Worm (Caenorhabditis elegans) whole organism, young adult: ENCODE measurements around the gene Y69A2AR.24.

Experiments used
- F23B12.7 ChIP-seq: sonication (generic microtip); optimal IDR thresholded peaks from 2 replicates; lab custom pipeline; 2017; ENCODE audit warnings: missing genetic modification characterization, mild to moderate bottlenecking, missing compliant biosample characterization, antibody characterized with exemption, moderate library complexity; ENCODE audit not compliant: insufficient read depth
- F39B2.1 ChIP-seq: fragments of 200-800 bp; sonication (Bioruptor generic); IDR thresholded peaks from 2 replicates; pipeline ENCODE4 v1.3.6; 2022; ENCODE audit warnings: missing genetic modification reagents, missing genetic modification characterization, missing compliant biosample characterization
- F57A8.1 ChIP-seq: fragments of 200-800 bp; sonication (Bioruptor generic); optimal IDR thresholded peaks from 2 replicates; lab custom pipeline; 2018; ENCODE audit warnings: mild to moderate bottlenecking, missing genetic modification characterization, moderate library complexity, missing compliant biosample characterization
- F57C9.4 ChIP-seq: sonication (generic microtip); optimal IDR thresholded peaks from 2 replicates; lab custom pipeline; 2017; ENCODE audit warnings: mild to moderate bottlenecking, missing genetic modification characterization, missing compliant biosample characterization
- Y53G8AR.9 ChIP-seq: fragments of 200-800 bp; sonication (Bioruptor generic); conservative IDR thresholded peaks from 2 replicates; pipeline ENCODE4 v1.3.6; 2022; ENCODE audit warnings: missing genetic modification reagents, missing genetic modification characterization, missing compliant biosample characterization
- cebp-1 ChIP-seq, 2 experiments: fragments of 200-800 bp in 1 of 2; sonication (Bioruptor generic) in 1 of 2; sonication (generic microtip) in 1 of 2; IDR thresholded peaks in 1 of 2; optimal IDR thresholded peaks in 1 of 2; 2 replicates each; pipeline versions ENCODE4 v1.3.6 to Lab custom; 2017 to 2022; ENCODE audit warnings: missing compliant biosample characterization in 2 of 2, missing genetic modification characterization in 2 of 2, mild to moderate bottlenecking in 1 of 2, missing genetic modification reagents in 1 of 2, moderate library complexity in 1 of 2
- lin-54 ChIP-seq: fragments of 200-800 bp; sonication (Bioruptor generic); optimal IDR thresholded peaks from 2 replicates; lab custom pipeline; 2018; ENCODE audit warnings: mild to moderate bottlenecking, missing genetic modification characterization, missing compliant biosample characterization
- nfya-1 ChIP-seq: sonication (generic microtip); optimal IDR thresholded peaks from 2 replicates; lab custom pipeline; 2017; ENCODE audit warnings: antibody characterized with exemption, missing compliant biosample characterization, missing genetic modification characterization, borderline replicate concordance; ENCODE audit not compliant: insufficient read depth
- nhr-90 ChIP-seq: sonication (generic microtip); optimal IDR thresholded peaks from 2 replicates; lab custom pipeline; 2016; ENCODE audit warnings: missing genotype, mild to moderate bottlenecking, missing genetic modification characterization, missing compliant biosample characterization
- sea-2 ChIP-seq: fragments of 200-800 bp; sonication (Bioruptor generic); IDR thresholded peaks from 2 replicates; pipeline ENCODE4 v1.3.6; 2022; ENCODE audit warnings: missing genetic modification characterization, missing compliant biosample characterization
- somi-1 ChIP-seq: fragments of 200-800 bp; sonication (Bioruptor generic); optimal IDR thresholded peaks from 2 replicates; lab custom pipeline; 2018; ENCODE audit warnings: mild to moderate bottlenecking, missing genetic modification characterization, missing compliant biosample characterization
- ztf-26 ChIP-seq: sonication (generic microtip); optimal IDR thresholded peaks from 2 replicates; lab custom pipeline; 2017; ENCODE audit warnings: missing genetic modification characterization, missing compliant biosample characterization

DNA sequence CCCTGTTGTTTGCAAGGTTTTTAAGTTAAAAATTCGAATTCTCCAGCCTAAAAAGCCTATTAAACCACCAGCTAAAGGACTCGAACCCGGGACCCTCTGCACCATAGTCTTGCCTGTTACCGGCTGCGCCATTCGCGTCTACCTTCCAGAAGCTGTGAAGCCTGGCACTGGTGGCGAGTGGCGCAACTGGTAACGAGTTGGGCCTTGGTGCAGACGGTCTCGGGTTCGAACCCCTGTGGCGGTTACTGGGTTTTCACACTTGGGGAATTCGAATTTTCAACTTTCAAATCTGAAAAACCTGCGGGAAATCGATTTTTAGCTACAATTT is 39.0 kb upstream of the Y69A2AR.24 start:
- TF ChIP-seq F23B12.7 (tag; lab: Kevin White, UChicago): no peak
- TF ChIP-seq somi-1 (GFP tag; lab: Kevin White, UChicago): no peak
- no peak for TF ChIP-seq nfya-1 (tag; lab: Kevin White, UChicago)
- TF ChIP-seq F57C9.4: no peak
- TF ChIP-seq ztf-26 (tag; lab: Kevin White, UChicago): no peak
- no peak for TF ChIP-seq cebp-1 (GFP tag; IDR thresholded peaks at IDR 0.05; lab: Robert Waterston, UW)
- no peak for TF ChIP-seq cebp-1 (tag; optimal IDR thresholded peaks at IDR 0.05; lab: Kevin White, UChicago)
- peak; percentile 11; the same call in 1 of the 2 replicates for TF ChIP-seq sea-2 (GFP tag; lab: Robert Waterston, UW)
- TF ChIP-seq F39B2.1 (GFP tag; lab: Robert Waterston, UW): no peak
- no peak for TF ChIP-seq lin-54 (GFP tag; lab: Kevin White, UChicago)
- no peak for TF ChIP-seq nhr-90 (tag; lab: Kevin White, UChicago)
- TF ChIP-seq Y53G8AR.9 (GFP tag; lab: Robert Waterston, UW): no peak
- TF ChIP-seq F57A8.1 (GFP tag; lab: Kevin White, UChicago): no peak
